Worm (Caenorhabditis elegans): ENCODE data around the gene ptp-3.
"Not testable (repeated sequence)": the region's sequence is repeated elsewhere in the genome, so short reads cannot be mapped to it uniquely, and the experiment has no call there.

DNA sequence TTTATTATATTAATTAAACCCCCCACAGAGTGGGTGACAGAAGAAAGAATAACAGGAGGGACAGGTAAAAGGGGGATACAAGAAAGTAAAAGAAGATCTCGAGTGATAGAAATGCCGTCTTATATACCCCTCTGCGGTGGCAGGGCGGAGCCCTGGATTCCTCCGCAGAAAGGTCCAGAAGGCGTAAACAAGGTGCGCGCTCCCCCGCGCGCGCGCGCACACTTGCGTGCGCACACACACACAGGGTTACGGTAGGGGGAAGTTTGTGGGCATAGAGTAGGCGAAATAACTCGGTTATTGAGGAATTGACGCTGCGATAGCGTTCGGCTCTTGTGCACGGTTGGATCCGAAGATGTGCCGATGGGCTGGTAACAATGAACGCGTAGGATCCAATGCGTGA is 42.6 kb upstream of the ptp-3 start:
- TF ChIP-seq C06A6.2 (GFP tag; conservative IDR thresholded peaks at IDR 0.05); snpc-1.3 (tag; optimal IDR thresholded peaks at IDR 0.05; ENCODE audit: insufficient read depth); hlh-26 (GFP tag; conservative IDR thresholded peaks at IDR 0.05); lin-35 (GFP tag; optimal IDR thresholded peaks at IDR 0.05); B0035.1 (tag; optimal IDR thresholded peaks at IDR 0.05); F57C9.4 (tag; optimal IDR thresholded peaks at IDR 0.05); F49E8.2 (tag; optimal IDR thresholded peaks at IDR 0.05; ENCODE audit: insufficient read depth); atf-7 (tag; optimal IDR thresholded peaks at IDR 0.05); ztf-18 (tag; optimal IDR thresholded peaks at IDR 0.05); attf-6 (GFP tag; IDR thresholded peaks at IDR 0.05); hlh-12 (tag; optimal IDR thresholded peaks at IDR 0.05); unc-62 (GFP tag; optimal IDR thresholded peaks at IDR 0.05); pha-4 (tag; optimal IDR thresholded peaks at IDR 0.05): not testable (repeated sequence)
